Fruit fly (Drosophila melanogaster): ENCODE data around the gene GMF.
A peak's percentile ranks its signal among the peaks of the same experiment; 100 is the strongest.

Gene GMF

DNA sequence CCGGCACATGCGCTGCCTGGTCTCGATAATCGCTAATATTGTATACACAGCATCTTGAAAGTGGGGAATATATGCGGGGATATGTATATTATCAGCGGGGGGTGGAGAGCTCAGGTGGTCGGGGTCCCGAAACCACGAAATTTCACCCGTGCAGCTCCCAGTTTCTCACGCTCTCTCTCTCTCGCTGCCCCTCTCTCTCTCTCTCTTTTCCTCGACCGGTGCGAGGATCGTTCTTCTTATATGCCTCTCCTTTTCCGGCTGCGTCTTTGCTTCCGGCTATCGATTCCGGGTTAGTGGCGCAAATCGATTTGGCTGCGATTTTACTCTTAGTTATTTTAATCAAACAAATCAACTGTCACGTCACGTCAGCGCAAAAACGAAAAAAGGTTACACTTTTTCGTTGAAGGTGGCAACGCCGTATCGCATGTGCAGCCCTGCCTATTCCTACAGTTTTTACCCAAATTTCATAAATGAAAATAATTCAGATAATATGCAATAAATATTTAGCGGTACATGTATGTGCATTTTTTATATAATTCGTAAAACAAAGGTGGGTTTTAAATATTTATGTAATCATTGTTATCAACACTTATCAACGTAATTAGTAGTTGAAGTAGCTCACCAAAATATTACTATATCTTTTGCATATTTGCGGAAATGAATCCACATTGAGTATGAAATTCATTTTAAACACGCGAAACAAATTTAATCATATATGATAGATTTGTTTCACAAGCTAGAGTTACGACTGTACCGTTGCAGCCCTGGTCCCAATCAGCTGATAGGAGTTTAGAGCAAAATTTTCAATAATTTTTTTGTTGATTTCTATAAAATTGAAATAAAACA lies 3.1 kb downstream of the GMF start, which contains the start of the genes heix and CG17328 (continued):
- TF ChIP-seq otp (GFP tag; IDR thresholded peaks at IDR 0.05) (no peak; the same call in 1 of the 3 replicates), CG1603 (tag; optimal IDR thresholded peaks at IDR 0.05) (peak; percentile 63), disco-r (GFP tag; optimal IDR thresholded peaks at IDR 0.05) (peak; percentile 16), CG13894 (tag; optimal IDR thresholded peaks at IDR 0.05) (peak; percentile 32), jigr1 (GFP tag; IDR thresholded peaks at IDR 0.05) (0 out of 3 replicates have a peak, but pooled peaks have one; percentile 38), CG14441 (GFP tag; IDR thresholded peaks at IDR 0.05) (peak; percentile 79), Eip74EF (GFP tag; optimal IDR thresholded peaks at IDR 0.05) (no peak), dimm (GFP tag; IDR thresholded peaks at IDR 0.05) (no peak), inv (GFP tag; IDR thresholded peaks at IDR 0.05; ENCODE audit: partially characterized antibody) (no peak), Atf-2 (GFP tag; optimal IDR thresholded peaks at IDR 0.05) (peak; percentile 77), aop (GFP tag; IDR thresholded peaks at IDR 0.05) (no peak), CG11456 (GFP tag; IDR thresholded peaks at IDR 0.05) (peak; percentile 65; the same call in 1 of the 3 replicates), Kr (GFP tag; optimal IDR thresholded peaks at IDR 0.05) (no peak), CG8765 (GFP tag; IDR thresholded peaks at IDR 0.05) (peak; percentile 64; the same call in 1 of the 2 replicates), chif (GFP tag; optimal IDR thresholded peaks at IDR 0.05) (peak; percentile 5 to 64), kah (GFP tag; optimal IDR thresholded peaks at IDR 0.05) (peak; percentile 93), fru (optimal IDR thresholded peaks at IDR 0.05) (no peak), Ets97D (GFP tag; optimal IDR thresholded peaks at IDR 0.05) (peak; percentile 74), CG17186 (GFP tag; optimal IDR thresholded peaks at IDR 0.05) (peak; percentile 61), Spps (tag; optimal IDR thresholded peaks at IDR 0.05) (no peak), hbn (GFP tag; IDR thresholded peaks at IDR 0.05; ENCODE audit: partially characterized antibody) (peak; percentile 25; the same call in 1 of the 2 replicates), Elba2 (GFP tag; optimal IDR thresholded peaks at IDR 0.05) (no peak), CG15011 (GFP tag; optimal IDR thresholded peaks at IDR 0.05) (no peak), nom (GFP tag; optimal IDR thresholded peaks at IDR 0.05) (peak; percentile 25), CG3995 (GFP tag; optimal IDR thresholded peaks at IDR 0.05) (peak; percentile 61), CG11696 (GFP tag; IDR thresholded peaks at IDR 0.05) (no peak; the same call in 1 of the 2 replicates), tgo (GFP tag; IDR thresholded peaks at IDR 0.05) (peak; percentile 77), Dip3 (GFP tag; optimal IDR thresholded peaks at IDR 0.05) (peak; percentile 69), Drgx (GFP tag; IDR thresholded peaks at IDR 0.05) (0 out of 2 replicates have a peak, but pooled peaks have one; percentile 20), HLH3B (GFP tag; IDR thresholded peaks at IDR 0.05) (0 out of 2 replicates have a peak, but pooled peaks have one; percentile 69), CG6254 (GFP tag; optimal IDR thresholded peaks at IDR 0.05) (no peak), Aef1 (GFP tag; IDR thresholded peaks at IDR 0.05) (peak; percentile 80), CG34224 (GFP tag; IDR thresholded peaks at IDR 0.05; ENCODE audit: partially characterized antibody) (0 out of 3 replicates have a peak, but pooled peaks have one; percentile 12), her (GFP tag; optimal IDR thresholded peaks at IDR 0.05) (no peak), Mad (GFP tag; optimal IDR thresholded peaks at IDR 0.05) (peak; percentile 69), zf30C (GFP tag; optimal IDR thresholded peaks at IDR 0.05) (no peak), B-H1 (GFP tag; IDR thresholded peaks at IDR 0.05) (peak; percentile 34; the same call in 1 of the 3 replicates), CG10565 (GFP tag; optimal IDR thresholded peaks at IDR 0.05) (no peak), Chrac-16 (GFP tag; optimal IDR thresholded peaks at IDR 0.05) (peak; percentile 81), Dfd (GFP tag; optimal IDR thresholded peaks at IDR 0.05) (no peak), zfh2 (GFP tag; optimal IDR thresholded peaks at IDR 0.05) (peak; percentile 69), CG12659 (GFP tag; optimal IDR thresholded peaks at IDR 0.05) (peak; percentile 80), pros (GFP tag; optimal IDR thresholded peaks at IDR 0.05) (no peak), Deaf1 (tag; optimal IDR thresholded peaks at IDR 0.05) (no peak), CG4854 (GFP tag; optimal IDR thresholded peaks at IDR 0.05) (peak; percentile 1), phol (tag; optimal IDR thresholded peaks at IDR 0.05) (peak; percentile 79), CG1602 (GFP tag; optimal IDR thresholded peaks at IDR 0.05) (peak; percentile 64), Abd-B (GFP tag; optimal IDR thresholded peaks at IDR 0.05) (no peak), al (GFP tag; IDR thresholded peaks at IDR 0.05) (peak; percentile 69)

All from whole organism, embryonic.